Worm (Caenorhabditis elegans): ENCODE data around the gene ZK795.3.

- TF ChIP-seq elt-3 (tag; optimal IDR thresholded peaks at IDR 0.05) (no peak), snpc-4 (tag; optimal IDR thresholded peaks at IDR 0.05) (no peak), cnd-1 (tag; optimal IDR thresholded peaks at IDR 0.05) (no peak), M03D4.4 (tag; optimal IDR thresholded peaks at IDR 0.05) (no peak), nhr-76 (tag; optimal IDR thresholded peaks at IDR 0.05) (no peak), lsy-2 (tag; optimal IDR thresholded peaks at IDR 0.05) (no peak), lin-13 (tag; optimal IDR thresholded peaks at IDR 0.05) (no peak), bed-3 (GFP tag; optimal IDR thresholded peaks at IDR 0.05) (no peak), sptf-1 (tag; optimal IDR thresholded peaks at IDR 0.05) (no peak), nhr-28 (tag; optimal IDR thresholded peaks at IDR 0.05) (no peak), unc-62 (GFP tag; optimal IDR thresholded peaks at IDR 0.05) (no peak)
Measured at ce11 chrIV:12544624-12545023, 14.5 kb upstream of the ZK795.3 start.

Measured in whole organism, mixed stage, embryonic.